Worm (Caenorhabditis elegans) whole organism, L4 larva: ENCODE measurements around the gene T14G8.2.
A peak's percentile ranks its signal among the peaks of the same experiment; 100 is the strongest.

ENCODE experiments used
- F37D6.2 ChIP-seq: sonication (generic microtip); optimal IDR thresholded peaks from 2 replicates; lab custom pipeline; 2016; ENCODE audit warnings: mild to moderate bottlenecking, missing genetic modification characterization, missing compliant biosample characterization
- F44E2.7 ChIP-seq: fragments of 200-800 bp; sonication (Bioruptor generic); IDR thresholded peaks from 2 replicates; pipeline ENCODE4 v2.1.2; 2022; ENCODE audit warnings: missing genetic modification characterization, missing compliant biosample characterization
- F49E8.2 ChIP-seq: sonication (generic microtip); optimal IDR thresholded peaks from 2 replicates; lab custom pipeline; 2016; ENCODE audit warnings: missing compliant biosample characterization, mild to moderate bottlenecking, missing genetic modification characterization, borderline replicate concordance
- Y105C5A.15 ChIP-seq: fragments of 200-800 bp; sonication (Bioruptor generic); IDR thresholded peaks from 2 replicates; pipeline ENCODE4 v1.3.6; 2022; ENCODE audit warnings: missing genetic modification characterization, missing compliant biosample characterization
- Y48G9A.11 ChIP-seq: fragments of 200-800 bp; sonication (Bioruptor generic); IDR thresholded peaks from 2 replicates; pipeline ENCODE4 v1.3.6; 2022; ENCODE audit warnings: missing genetic modification reagents, missing genetic modification characterization, missing compliant biosample characterization
- Y75B8A.6 ChIP-seq: fragments of 200-800 bp; sonication (Bioruptor generic); IDR thresholded peaks from 2 replicates; pipeline ENCODE4 v1.3.6; 2022; ENCODE audit warnings: missing genetic modification reagents, missing genetic modification characterization, missing compliant biosample characterization
- ZK337.2 ChIP-seq: fragments of 200-800 bp; sonication (Bioruptor generic); IDR thresholded peaks from 2 replicates; pipeline ENCODE4 v1.3.6; 2022; ENCODE audit warnings: missing genetic modification reagents, missing genetic modification characterization, missing compliant biosample characterization
- aha-1 ChIP-seq: fragments of 150-350 bp; peaks from one replicate; lab custom pipeline; 2014; ENCODE audit warnings: missing biosample characterization, missing genetic modification characterization
- aly-2 ChIP-seq: sonication (generic microtip); optimal IDR thresholded peaks from 2 replicates; lab custom pipeline; 2018; ENCODE audit warnings: missing biosample characterization, missing genetic modification characterization
- ama-1 ChIP-seq: fragments of 150-350 bp; optimal IDR thresholded peaks from 2 replicates; lab custom pipeline; 2014; ENCODE audit warnings: inconsistent platforms, mixed read lengths
- ceh-20 ChIP-seq: fragments of 200-800 bp; sonication (Bioruptor generic); IDR thresholded peaks from 2 replicates; pipeline ENCODE4 v1.3.6; 2022; ENCODE audit warnings: missing genetic modification reagents, missing genetic modification characterization, missing compliant biosample characterization
- ceh-28 ChIP-seq: fragments of 150-350 bp; optimal IDR thresholded peaks from 2 replicates; lab custom pipeline; 2014; ENCODE audit warnings: missing biosample characterization, missing genetic modification reagents, missing genetic modification characterization
- ceh-62 ChIP-seq: sonication (generic microtip); optimal IDR thresholded peaks from 2 replicates; lab custom pipeline; 2017; ENCODE audit warnings: missing biosample characterization, missing genetic modification characterization
- daf-16 ChIP-seq, 3 experiments: sonication (generic microtip); optimal IDR thresholded peaks; 2 replicates each; lab custom pipeline; 2016 to 2017; ENCODE audit warnings: missing genetic modification characterization in 3 of 3, missing genetic modification reagents in 3 of 3, mild to moderate bottlenecking in 2 of 3, missing compliant biosample characterization in 2 of 3, missing biosample characterization in 1 of 3, moderate library complexity in 1 of 3
- dmd-6 ChIP-seq: fragments of 200-800 bp; sonication (Bioruptor generic); IDR thresholded peaks from 2 replicates; pipeline ENCODE4 v1.3.6; 2022; ENCODE audit warnings: missing genetic modification reagents, missing genetic modification characterization, missing compliant biosample characterization
- dmd-8 ChIP-seq: fragments of 200-800 bp; sonication (Bioruptor generic); IDR thresholded peaks from 2 replicates; pipeline ENCODE4 v1.3.6; 2022; ENCODE audit warnings: missing genetic modification characterization, missing compliant biosample characterization
- dmd-9 ChIP-seq: fragments of 200-800 bp; sonication (Bioruptor generic); IDR thresholded peaks from 2 replicates; pipeline ENCODE4 v1.3.6; 2022; ENCODE audit warnings: missing genetic modification reagents, missing genetic modification characterization, missing compliant biosample characterization
- duxl-1 ChIP-seq: sonication (generic microtip); optimal IDR thresholded peaks from 2 replicates; lab custom pipeline; 2016; ENCODE audit warnings: mild to moderate bottlenecking, missing genetic modification characterization, moderate library complexity, missing compliant biosample characterization; ENCODE audit not compliant: poor library complexity
- dve-1 ChIP-seq: sonication (generic microtip); optimal IDR thresholded peaks from 2 replicates; lab custom pipeline; 2017; ENCODE audit warnings: antibody characterized with exemption, mild to moderate bottlenecking, missing genetic modification characterization, missing compliant biosample characterization; ENCODE audit not compliant: insufficient read depth
- fos-1 ChIP-seq: fragments of 150-350 bp; optimal IDR thresholded peaks from 2 replicates; lab custom pipeline; 2014; ENCODE audit warnings: missing biosample characterization, missing genetic modification characterization
- hmg-1.1 ChIP-seq: fragments of 200-800 bp; sonication (Bioruptor generic); IDR thresholded peaks from 2 replicates; pipeline ENCODE4 v1.3.6; 2022; ENCODE audit warnings: missing genetic modification reagents, missing genetic modification characterization, missing compliant biosample characterization
- lim-7 ChIP-seq: fragments of 200-800 bp; sonication (Bioruptor generic); IDR thresholded peaks from 2 replicates; pipeline ENCODE4 v1.3.6; 2022; ENCODE audit warnings: missing genetic modification characterization, missing compliant biosample characterization
- lin-1 ChIP-seq: fragments of 200-800 bp; sonication (Bioruptor generic); IDR thresholded peaks from 2 replicates; pipeline ENCODE4 v1.3.6; 2022; ENCODE audit warnings: missing genetic modification reagents, missing genetic modification characterization, missing compliant biosample characterization
- lin-13 ChIP-seq: fragments of 150-350 bp; optimal IDR thresholded peaks from 2 replicates; lab custom pipeline; 2014; ENCODE audit warnings: missing biosample characterization, missing genetic modification reagents, missing genetic modification characterization
- lin-38 ChIP-seq: fragments of 200-800 bp; sonication (Bioruptor generic); IDR thresholded peaks from 2 replicates; pipeline ENCODE4 v1.3.6; 2022; ENCODE audit warnings: missing genetic modification reagents, missing genetic modification characterization, missing compliant biosample characterization
- lir-3 ChIP-seq: sonication (generic microtip); optimal IDR thresholded peaks from 2 replicates; lab custom pipeline; 2016; ENCODE audit warnings: mild to moderate bottlenecking, missing genetic modification characterization, missing compliant biosample characterization
- lsy-2 ChIP-seq, 2 experiments: fragments of 150-350 bp in 1 of 2; sonication (generic microtip) in 1 of 2; optimal IDR thresholded peaks; 2 replicates each; lab custom pipeline; 2014 to 2017; ENCODE audit warnings: missing biosample characterization in 2 of 2, missing genetic modification characterization in 2 of 2
- madf-5 ChIP-seq, 2 experiments: fragments of 200-800 bp; sonication (Bioruptor generic); IDR thresholded peaks; 2 replicates each; pipeline ENCODE4 v1.3.6; 2022; ENCODE audit warnings: missing compliant biosample characterization in 2 of 2, missing genetic modification characterization in 2 of 2
- madf-9 ChIP-seq: fragments of 200-800 bp; sonication (Bioruptor generic); conservative IDR thresholded peaks from 2 replicates; pipeline ENCODE4 v1.3.6; 2022; ENCODE audit warnings: missing genetic modification reagents, missing genetic modification characterization, missing compliant biosample characterization
- mdl-1 ChIP-seq, 2 experiments: fragments of 150-350 bp in 1 of 2; sonication (generic microtip) in 1 of 2; optimal IDR thresholded peaks; 2 replicates each; lab custom pipeline; 2014 to 2017; ENCODE audit warnings: missing biosample characterization in 2 of 2, missing genetic modification characterization in 2 of 2
- mdt-29 ChIP-seq: fragments of 200-800 bp; sonication (Bioruptor generic); IDR thresholded peaks from 2 replicates; pipeline ENCODE4 v1.3.6; 2022; ENCODE audit warnings: missing genetic modification reagents, missing genetic modification characterization, missing compliant biosample characterization
- mxl-2 ChIP-seq: fragments of 200-800 bp; sonication (Bioruptor generic); conservative IDR thresholded peaks from 2 replicates; pipeline ENCODE4 v1.3.6; 2022; ENCODE audit warnings: missing genetic modification reagents, missing genetic modification characterization, missing compliant biosample characterization
- nhr-10 ChIP-seq: fragments of 150-350 bp; optimal IDR thresholded peaks from 2 replicates; lab custom pipeline; 2014; ENCODE audit warnings: missing biosample characterization, missing genetic modification characterization
- nhr-237 ChIP-seq: sonication (generic microtip); optimal IDR thresholded peaks from 2 replicates; lab custom pipeline; 2017; ENCODE audit warnings: missing biosample characterization, missing genetic modification characterization
- nhr-25 ChIP-seq: sonication (generic microtip); optimal IDR thresholded peaks from 2 replicates; lab custom pipeline; 2017; ENCODE audit warnings: missing genetic modification characterization, mild to moderate bottlenecking, missing compliant biosample characterization, antibody characterized with exemption, moderate library complexity, borderline replicate concordance; ENCODE audit not compliant: insufficient read depth
- nhr-41 ChIP-seq: fragments of 200-800 bp; sonication (Bioruptor generic); IDR thresholded peaks from 2 replicates; pipeline ENCODE4 v1.3.6; 2022; ENCODE audit warnings: missing genetic modification reagents, missing genetic modification characterization, missing compliant biosample characterization
- nhr-6 ChIP-seq: fragments of 150-350 bp; optimal IDR thresholded peaks from 2 replicates; lab custom pipeline; 2014; ENCODE audit warnings: missing biosample characterization, missing genetic modification characterization
- nhr-76 ChIP-seq: fragments of 150-350 bp; optimal IDR thresholded peaks from 2 replicates; lab custom pipeline; 2014; ENCODE audit warnings: missing biosample characterization, missing genetic modification characterization
- nhr-77 ChIP-seq: fragments of 150-350 bp; optimal IDR thresholded peaks from 2 replicates; lab custom pipeline; 2014; ENCODE audit warnings: missing biosample characterization, missing genetic modification characterization
- pha-4 ChIP-seq, 2 experiments: fragments of 150-350 bp in 1 of 2; fragments of 200-800 bp in 1 of 2; sonication (Bioruptor generic) in 1 of 2; IDR thresholded peaks in 1 of 2; optimal IDR thresholded peaks in 1 of 2; 2 replicates each; pipeline versions ENCODE4 v1.3.6 to Lab custom; 2014 to 2022; ENCODE audit warnings: missing genetic modification characterization in 2 of 2, missing genetic modification reagents in 2 of 2, missing biosample characterization in 1 of 2, missing compliant biosample characterization in 1 of 2
- pqm-1 ChIP-seq: sonication (generic microtip); optimal IDR thresholded peaks from 2 replicates; lab custom pipeline; 2017; ENCODE audit warnings: missing biosample characterization, missing genetic modification characterization
- rbr-2 ChIP-seq: sonication (generic microtip); optimal IDR thresholded peaks from 2 replicates; lab custom pipeline; 2016; ENCODE audit warnings: missing genotype, missing genetic modification characterization, missing compliant biosample characterization
- tag-97 ChIP-seq: fragments of 200-800 bp; sonication (Bioruptor generic); IDR thresholded peaks from 2 replicates; pipeline ENCODE4 v1.3.6; 2022; ENCODE audit warnings: missing genetic modification characterization, missing compliant biosample characterization
- vab-7 ChIP-seq: fragments of 200-800 bp; sonication (Bioruptor generic); IDR thresholded peaks from 2 replicates; pipeline ENCODE4 v1.3.6; 2022; ENCODE audit warnings: missing genetic modification reagents, missing genetic modification characterization, missing compliant biosample characterization
- zfp-2 ChIP-seq: sonication (generic microtip); optimal IDR thresholded peaks from 2 replicates; lab custom pipeline; 2016; ENCODE audit warnings: mild to moderate bottlenecking, missing genetic modification characterization, missing compliant biosample characterization
- ztf-11 ChIP-seq: fragments of 150-350 bp; optimal IDR thresholded peaks from 2 replicates; lab custom pipeline; 2014; ENCODE audit warnings: missing biosample characterization, missing genetic modification characterization

The T14G8.2 gene

DNA sequence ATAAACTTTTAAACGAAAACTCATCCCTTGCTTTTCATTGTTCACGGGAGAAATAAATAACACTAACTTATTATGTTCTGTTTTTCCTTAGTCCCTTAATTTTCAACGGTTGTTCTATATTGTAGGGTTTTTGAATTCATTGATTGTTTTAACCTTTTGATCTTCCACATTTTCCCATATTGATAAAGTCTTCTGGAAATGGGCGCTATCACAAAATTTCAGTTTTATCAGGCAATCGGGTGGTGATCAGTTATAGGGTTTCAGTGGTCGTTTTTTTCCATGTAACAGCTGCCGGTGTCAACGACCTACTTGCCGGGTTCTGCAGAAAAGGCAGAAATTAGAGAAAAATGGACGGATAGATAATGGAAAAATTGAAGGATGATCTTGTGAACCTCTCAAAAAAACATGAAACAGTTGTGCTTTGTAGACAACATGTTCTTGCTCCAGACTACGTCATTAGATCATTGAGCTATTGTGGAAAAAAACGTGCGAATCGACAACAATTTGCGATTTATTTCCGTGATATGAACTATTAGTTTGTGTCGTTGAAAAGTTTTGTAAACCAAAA, 12.1 kb downstream of the T14G8.2 start (continued):
- TF ChIP-seq dmd-9 (GFP tag; lab: Robert Waterston, UW) (no peak), dmd-6 (peak; percentile 22; the same call in 1 of the 2 replicates), ZK337.2 (GFP tag; lab: Robert Waterston, UW) (no peak), lim-7 (GFP tag; lab: Robert Waterston, UW) (no peak), rbr-2 (tag; lab: Kevin White, UChicago) (no peak), vab-7 (no peak), F44E2.7 (GFP tag; lab: Robert Waterston, UW) (no peak), Y48G9A.11 (GFP tag; lab: Robert Waterston, UW) (no peak), nhr-237 (tag; lab: Kevin White, UChicago) (no peak), fos-1 (no peak), mdl-1 (tag; optimal IDR thresholded peaks at IDR 0.05; lab: Kevin White, UChicago) (peak in 1 of 2 experiments; percentile 66), aly-2 (tag; lab: Kevin White, UChicago) (no peak), nhr-77 (tag; lab: Kevin White, UChicago) (no peak), ceh-20 (GFP tag; lab: Robert Waterston, UW) (no peak), ceh-28 (tag; lab: Kevin White, UChicago) (no peak), daf-16 (GFP tag; optimal IDR thresholded peaks at IDR 0.05; lab: Kevin White, UChicago) (peak in 1 of 2 experiments; percentile 67), daf-16 (tag; optimal IDR thresholded peaks at IDR 0.05; lab: Kevin White, UChicago) (peak; percentile 11), F37D6.2 (tag; lab: Kevin White, UChicago) (no peak), lin-13 (GFP tag; lab: Kevin White, UChicago) (no peak), ztf-11 (tag; lab: Kevin White, UChicago) (no peak), tag-97 (GFP tag; lab: Robert Waterston, UW) (no peak), madf-5 (GFP tag; IDR thresholded peaks at IDR 0.05; lab: Robert Waterston, UW) (no peak), F49E8.2 (no peak)

DNA sequence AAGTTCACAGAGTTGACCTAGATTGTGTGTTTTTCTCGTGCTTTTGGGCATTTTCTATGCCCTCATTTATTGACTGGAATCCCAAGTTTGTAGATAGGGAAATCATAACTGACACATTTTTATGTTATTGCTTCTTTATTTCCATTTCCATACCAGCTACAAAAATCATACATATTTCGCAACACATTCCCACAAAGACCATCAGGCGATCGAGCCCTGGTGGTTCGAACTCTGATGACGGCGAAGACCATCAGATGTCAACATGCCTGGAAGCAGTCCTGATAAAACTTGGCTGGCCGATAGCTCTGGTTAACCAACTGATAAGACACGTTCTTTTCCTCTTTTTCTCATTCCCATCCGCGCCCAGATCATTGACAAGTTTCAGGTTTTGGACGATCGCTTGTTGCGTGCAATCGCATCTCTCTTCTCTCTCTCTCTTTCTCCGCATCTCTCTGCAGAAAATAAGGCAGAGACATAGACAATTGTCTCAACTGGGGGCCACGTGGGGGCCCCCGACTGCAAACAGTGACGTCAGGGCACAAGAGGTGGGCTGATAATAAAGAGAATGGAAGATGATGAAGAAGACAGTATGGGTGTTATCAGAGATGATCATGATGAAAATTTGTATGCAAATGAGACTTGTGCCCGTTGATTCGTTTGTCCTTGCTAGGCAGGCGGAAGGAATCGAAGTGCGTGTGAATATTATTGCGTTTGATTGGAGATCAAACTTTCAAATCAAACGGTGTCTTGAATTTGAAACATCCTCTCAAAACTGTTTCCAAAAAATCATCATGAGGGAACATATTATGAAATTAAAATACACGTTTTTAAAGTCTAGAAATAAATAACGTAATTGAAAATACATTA, 14.5 kb downstream of the T14G8.2 start:
- peak; percentile 68 for TF ChIP-seq mdt-29 (GFP tag; lab: Robert Waterston, UW)
- peak; percentile 27 for TF ChIP-seq duxl-1 (tag; lab: Kevin White, UChicago)
- peak; percentile 63 for TF ChIP-seq rbr-2 (tag; lab: Kevin White, UChicago)
- TF ChIP-seq dmd-9 (GFP tag; lab: Robert Waterston, UW), result no peak
- peak; percentile 80 for TF ChIP-seq pqm-1
- TF ChIP-seq ama-1, result no peak
- TF ChIP-seq lsy-2 (tag; optimal IDR thresholded peaks at IDR 0.05; lab: Kevin White, UChicago), result peak; percentile 48 to 77
- TF ChIP-seq pha-4 (GFP tag; IDR thresholded peaks at IDR 0.05; lab: Robert Waterston, UW), result peak; percentile 92
- TF ChIP-seq pha-4 (tag; optimal IDR thresholded peaks at IDR 0.05; lab: Kevin White, UChicago), result no peak
- no peak for TF ChIP-seq Y105C5A.15 (GFP tag; lab: Robert Waterston, UW)
- peak; percentile 96 for TF ChIP-seq lin-1 (GFP tag; lab: Robert Waterston, UW)
- TF ChIP-seq mxl-2 (GFP tag; lab: Robert Waterston, UW), result 0 out of 2 replicates have a peak, but pooled peaks have one; percentile 76
- peak; percentile 97 for TF ChIP-seq nhr-10 (tag; lab: Kevin White, UChicago)
- TF ChIP-seq aha-1 (tag; lab: Kevin White, UChicago), result peak; percentile 96
- no peak for TF ChIP-seq Y75B8A.6 (GFP tag; lab: Robert Waterston, UW)
- peak; percentile 34; the same call in 1 of the 2 replicates for TF ChIP-seq hmg-1.1
- peak; percentile 99 to 100 for TF ChIP-seq mdl-1 (tag; optimal IDR thresholded peaks at IDR 0.05; lab: Kevin White, UChicago)
- peak; percentile 20 for TF ChIP-seq nhr-6 (tag; lab: Kevin White, UChicago)
- TF ChIP-seq F37D6.2 (tag; lab: Kevin White, UChicago), result no peak
- TF ChIP-seq lir-3 (tag; lab: Kevin White, UChicago), result no peak
- TF ChIP-seq nhr-41 (GFP tag; lab: Robert Waterston, UW), result peak; percentile 88
- TF ChIP-seq nhr-76 (tag; lab: Kevin White, UChicago), result peak; percentile 50
- TF ChIP-seq dmd-6, result peak; percentile 100
- TF ChIP-seq ceh-62 (tag; lab: Kevin White, UChicago), result no peak
- no peak for TF ChIP-seq dmd-8 (GFP tag; lab: Robert Waterston, UW)
- TF ChIP-seq lin-38 (GFP tag; lab: Robert Waterston, UW), result peak; percentile 55
- TF ChIP-seq zfp-2, result no peak
- peak; percentile 42 for TF ChIP-seq nhr-25 (tag; lab: Kevin White, UChicago)
- TF ChIP-seq dve-1 (tag; lab: Kevin White, UChicago), result peak; percentile 99
- peak; percentile 74 for TF ChIP-seq madf-9 (GFP tag; lab: Robert Waterston, UW)
